Worm (Caenorhabditis elegans) whole organism, young adult: ENCODE data around the gene F47B10.4.

ENCODE experiments used
- B0035.1 ChIP-seq: sonication (generic microtip); optimal IDR thresholded peaks from 2 replicates; lab custom pipeline; 2016; ENCODE audit warnings: missing genetic modification characterization, mild to moderate bottlenecking, missing compliant biosample characterization, missing genotype, missing genetic modification reagents
- D2030.7 ChIP-seq: fragments of 200-800 bp; sonication (Bioruptor generic); IDR thresholded peaks from 2 replicates; pipeline ENCODE4 v1.3.6; 2022; ENCODE audit warnings: missing genetic modification reagents, missing genetic modification characterization, missing compliant biosample characterization
- F23B12.7 ChIP-seq: sonication (generic microtip); optimal IDR thresholded peaks from 2 replicates; lab custom pipeline; 2017; ENCODE audit warnings: missing genetic modification characterization, mild to moderate bottlenecking, missing compliant biosample characterization, antibody characterized with exemption, moderate library complexity; ENCODE audit not compliant: insufficient read depth
- F33H1.4 ChIP-seq: fragments of 200-800 bp; sonication (Bioruptor generic); IDR thresholded peaks from 2 replicates; pipeline ENCODE4 v1.3.6; 2022; ENCODE audit warnings: missing genetic modification reagents, missing genetic modification characterization, missing compliant biosample characterization
- F49E8.2 ChIP-seq: sonication (generic microtip); optimal IDR thresholded peaks from 3 replicates; lab custom pipeline; 2017; ENCODE audit warnings: missing genetic modification characterization, mild to moderate bottlenecking, missing compliant biosample characterization, antibody characterized with exemption, moderate library complexity; ENCODE audit not compliant: insufficient read depth
- F57A8.1 ChIP-seq: fragments of 200-800 bp; sonication (Bioruptor generic); optimal IDR thresholded peaks from 2 replicates; lab custom pipeline; 2018; ENCODE audit warnings: mild to moderate bottlenecking, missing genetic modification characterization, moderate library complexity, missing compliant biosample characterization
- F57C9.4 ChIP-seq: sonication (generic microtip); optimal IDR thresholded peaks from 2 replicates; lab custom pipeline; 2017; ENCODE audit warnings: mild to moderate bottlenecking, missing genetic modification characterization, missing compliant biosample characterization
- K11D2.4 ChIP-seq: fragments of 200-800 bp; sonication (Bioruptor generic); IDR thresholded peaks from 2 replicates; pipeline ENCODE4 v1.3.6; 2022; ENCODE audit warnings: missing genetic modification reagents, missing genetic modification characterization, missing compliant biosample characterization
- K12H6.12 ChIP-seq: fragments of 200-800 bp; sonication (Bioruptor generic); optimal IDR thresholded peaks from 2 replicates; lab custom pipeline; 2018; ENCODE audit warnings: mild to moderate bottlenecking, missing genetic modification characterization, missing compliant biosample characterization
- Y53G8AR.9 ChIP-seq: fragments of 200-800 bp; sonication (Bioruptor generic); conservative IDR thresholded peaks from 2 replicates; pipeline ENCODE4 v1.3.6; 2022; ENCODE audit warnings: missing genetic modification reagents, missing genetic modification characterization, missing compliant biosample characterization
- Y56A3A.18 ChIP-seq: fragments of 200-800 bp; sonication (Bioruptor generic); IDR thresholded peaks from 2 replicates; pipeline ENCODE4 v1.3.6; 2022; ENCODE audit warnings: missing genetic modification reagents, missing genetic modification characterization, missing compliant biosample characterization
- Y67H2A.10 ChIP-seq: fragments of 200-800 bp; sonication (Bioruptor generic); conservative IDR thresholded peaks from 2 replicates; pipeline ENCODE4 v1.3.6; 2022; ENCODE audit warnings: missing genetic modification reagents, missing genetic modification characterization, missing compliant biosample characterization
- ama-1 ChIP-seq, 3 experiments: fragments of 150-350 bp in 1 of 3; sonication (generic microtip) in 2 of 3; optimal IDR thresholded peaks; 2 replicates each; lab custom pipeline; 2014 to 2018; ENCODE audit warnings: missing biosample characterization in 2 of 3, missing genetic modification characterization in 2 of 3, missing genetic modification reagents in 2 of 3
- atf-7 ChIP-seq: sonication (generic microtip); optimal IDR thresholded peaks from 2 replicates; lab custom pipeline; 2017; ENCODE audit warnings: mild to moderate bottlenecking, missing genetic modification characterization, missing compliant biosample characterization
- athp-1 ChIP-seq: sonication (generic microtip); optimal IDR thresholded peaks from 2 replicates; lab custom pipeline; 2017; ENCODE audit warnings: mild to moderate bottlenecking, missing genetic modification characterization, missing compliant biosample characterization
- attf-5 ChIP-seq: fragments of 200-800 bp; sonication (Bioruptor generic); optimal IDR thresholded peaks from 2 replicates; lab custom pipeline; 2018; ENCODE audit warnings: mild to moderate bottlenecking, missing genetic modification characterization, missing compliant biosample characterization
- cebp-2 ChIP-seq: fragments of 200-800 bp; sonication (Bioruptor generic); IDR thresholded peaks from 2 replicates; pipeline ENCODE4 v1.3.6; 2022; ENCODE audit warnings: missing genetic modification characterization, missing compliant biosample characterization
- ceh-27 ChIP-seq: fragments of 200-800 bp; sonication (Bioruptor generic); optimal IDR thresholded peaks from 2 replicates; lab custom pipeline; 2018; ENCODE audit warnings: mild to moderate bottlenecking, missing genetic modification characterization, moderate library complexity, missing compliant biosample characterization
- ceh-40 ChIP-seq: fragments of 200-800 bp; sonication (Bioruptor generic); IDR thresholded peaks from 2 replicates; pipeline ENCODE4 v1.3.6; 2022; ENCODE audit warnings: missing genetic modification characterization, missing compliant biosample characterization
- ceh-58 ChIP-seq: fragments of 200-800 bp; sonication (Bioruptor generic); IDR thresholded peaks from 2 replicates; pipeline ENCODE4 v1.3.6; 2022; ENCODE audit warnings: missing genetic modification characterization, missing compliant biosample characterization
- ceh-79 ChIP-seq: sonication (generic microtip); optimal IDR thresholded peaks from 2 replicates; lab custom pipeline; 2017; ENCODE audit warnings: mild to moderate bottlenecking, missing genetic modification characterization, missing compliant biosample characterization
- ceh-91 ChIP-seq: fragments of 200-800 bp; sonication (Bioruptor generic); IDR thresholded peaks from 2 replicates; pipeline ENCODE4 v1.3.6; 2022; ENCODE audit warnings: missing genetic modification reagents, missing genetic modification characterization, missing compliant biosample characterization
- egl-18 ChIP-seq: fragments of 200-800 bp; sonication (Bioruptor generic); IDR thresholded peaks from 2 replicates; pipeline ENCODE4 v1.3.6; 2022; ENCODE audit warnings: missing genetic modification reagents, missing genetic modification characterization, missing compliant biosample characterization
- egrh-3 ChIP-seq: fragments of 200-800 bp; sonication (Bioruptor generic); IDR thresholded peaks from 2 replicates; pipeline ENCODE4 v1.3.6; 2022; ENCODE audit warnings: missing genetic modification reagents, missing genetic modification characterization, missing compliant biosample characterization
- hlh-26 ChIP-seq: fragments of 200-800 bp; sonication (Bioruptor generic); conservative IDR thresholded peaks from 2 replicates; pipeline ENCODE4 v1.3.6; 2022; ENCODE audit warnings: missing genetic modification reagents, missing genetic modification characterization, missing compliant biosample characterization
- lin-26 ChIP-seq: fragments of 200-800 bp; sonication (Bioruptor generic); IDR thresholded peaks from 2 replicates; pipeline ENCODE4 v1.3.6; 2022; ENCODE audit warnings: missing genetic modification reagents, missing genetic modification characterization, missing compliant biosample characterization
- lin-54 ChIP-seq: fragments of 200-800 bp; sonication (Bioruptor generic); optimal IDR thresholded peaks from 2 replicates; lab custom pipeline; 2018; ENCODE audit warnings: mild to moderate bottlenecking, missing genetic modification characterization, missing compliant biosample characterization
- lsy-27 ChIP-seq: sonication (generic microtip); optimal IDR thresholded peaks from 2 replicates; lab custom pipeline; 2017; ENCODE audit warnings: missing genetic modification characterization, mild to moderate bottlenecking, missing compliant biosample characterization, antibody characterized with exemption, missing genotype, borderline replicate concordance; ENCODE audit not compliant: insufficient read depth
- madf-6 ChIP-seq: fragments of 200-800 bp; sonication (Bioruptor generic); IDR thresholded peaks from 2 replicates; pipeline ENCODE4 v1.3.6; 2022; ENCODE audit warnings: missing genetic modification reagents, missing genetic modification characterization, missing compliant biosample characterization
- nfya-1 ChIP-seq: sonication (generic microtip); optimal IDR thresholded peaks from 2 replicates; lab custom pipeline; 2017; ENCODE audit warnings: antibody characterized with exemption, missing compliant biosample characterization, missing genetic modification characterization, borderline replicate concordance; ENCODE audit not compliant: insufficient read depth
- nfya-2 ChIP-seq: fragments of 200-800 bp; sonication (Bioruptor generic); IDR thresholded peaks from 2 replicates; pipeline ENCODE4 v1.3.6; 2022; ENCODE audit warnings: missing genetic modification reagents, missing genetic modification characterization, missing compliant biosample characterization
- nhr-80 ChIP-seq: sonication (generic microtip); optimal IDR thresholded peaks from 2 replicates; lab custom pipeline; 2016; ENCODE audit warnings: missing genetic modification characterization, missing compliant biosample characterization
- snpc-1.1 ChIP-seq: sonication (generic microtip); optimal IDR thresholded peaks from 2 replicates; lab custom pipeline; 2017; ENCODE audit warnings: missing genetic modification characterization, mild to moderate bottlenecking, missing compliant biosample characterization, antibody characterized with exemption, moderate library complexity, missing genotype, missing genetic modification reagents; ENCODE audit not compliant: insufficient read depth
- somi-1 ChIP-seq: fragments of 200-800 bp; sonication (Bioruptor generic); optimal IDR thresholded peaks from 2 replicates; lab custom pipeline; 2018; ENCODE audit warnings: mild to moderate bottlenecking, missing genetic modification characterization, missing compliant biosample characterization
- ztf-6 ChIP-seq: fragments of 200-800 bp; sonication (Bioruptor generic); IDR thresholded peaks from 2 replicates; pipeline ENCODE4 v1.3.6; 2022; ENCODE audit warnings: missing genetic modification reagents, missing genetic modification characterization, missing compliant biosample characterization

F47B10.4 gene

DNA sequence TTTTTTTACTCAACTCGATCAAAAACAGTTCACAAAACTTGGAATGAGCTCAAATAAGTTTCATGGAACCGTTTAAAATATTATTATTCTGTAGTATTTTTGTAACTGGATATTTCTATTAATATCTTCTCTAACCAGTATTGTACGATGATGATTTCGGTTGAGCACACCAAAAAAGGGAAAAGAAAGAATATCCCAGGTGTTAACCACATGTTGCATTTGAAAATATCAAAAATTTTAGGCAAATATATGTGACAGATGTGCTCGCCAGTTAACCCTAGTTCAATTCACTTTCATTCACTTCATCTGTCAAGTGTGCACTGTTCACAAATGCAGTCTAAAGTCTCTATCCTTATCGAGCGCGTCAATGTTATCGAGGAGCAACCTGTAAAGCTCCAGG, at the start of gene F47B10.4:
TSS of gene F47B10.4 (plus strand) at position 301 of the 400 bp plus-strand sequence.
- TF ChIP-seq somi-1 (GFP tag; lab: Kevin White, UChicago), result no peak
- TF ChIP-seq lin-54 (GFP tag; lab: Kevin White, UChicago), result no peak
- no peak for TF ChIP-seq ztf-6 (GFP tag; lab: Robert Waterston, UW)
- TF ChIP-seq, all 124 proteins: peak for 0

DNA sequence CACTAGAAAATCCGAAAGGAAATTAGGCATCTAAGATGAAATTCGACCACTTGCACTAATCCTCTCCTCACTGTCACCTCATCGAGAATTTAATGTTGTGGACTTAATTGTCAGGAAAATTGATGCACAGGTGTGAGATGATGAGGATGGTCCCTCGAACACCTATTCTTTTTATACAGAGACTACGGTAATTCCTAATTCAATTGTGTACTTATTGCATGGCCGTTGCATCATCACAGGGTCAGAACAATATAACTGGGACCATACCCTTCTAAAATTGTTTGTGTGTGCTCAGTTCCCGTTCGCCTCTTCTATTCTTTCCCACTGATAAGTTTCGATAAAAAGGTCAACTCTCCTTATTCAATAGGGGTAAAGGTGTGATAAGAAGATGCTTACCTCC, 46.9 kb upstream of the F47B10.4 start:
- TF ChIP-seq F33H1.4 (GFP tag; lab: Robert Waterston, UW), result no peak
- TF ChIP-seq F57C9.4 (tag; lab: Kevin White, UChicago), result no peak
- no peak for TF ChIP-seq attf-5
- no peak for TF ChIP-seq athp-1
- TF ChIP-seq lsy-27 (tag; lab: Kevin White, UChicago), result no peak
- TF ChIP-seq lin-54 (GFP tag; lab: Kevin White, UChicago), result no peak
- TF ChIP-seq atf-7, result no peak
- TF ChIP-seq, all 124 proteins: peak for 0

DNA sequence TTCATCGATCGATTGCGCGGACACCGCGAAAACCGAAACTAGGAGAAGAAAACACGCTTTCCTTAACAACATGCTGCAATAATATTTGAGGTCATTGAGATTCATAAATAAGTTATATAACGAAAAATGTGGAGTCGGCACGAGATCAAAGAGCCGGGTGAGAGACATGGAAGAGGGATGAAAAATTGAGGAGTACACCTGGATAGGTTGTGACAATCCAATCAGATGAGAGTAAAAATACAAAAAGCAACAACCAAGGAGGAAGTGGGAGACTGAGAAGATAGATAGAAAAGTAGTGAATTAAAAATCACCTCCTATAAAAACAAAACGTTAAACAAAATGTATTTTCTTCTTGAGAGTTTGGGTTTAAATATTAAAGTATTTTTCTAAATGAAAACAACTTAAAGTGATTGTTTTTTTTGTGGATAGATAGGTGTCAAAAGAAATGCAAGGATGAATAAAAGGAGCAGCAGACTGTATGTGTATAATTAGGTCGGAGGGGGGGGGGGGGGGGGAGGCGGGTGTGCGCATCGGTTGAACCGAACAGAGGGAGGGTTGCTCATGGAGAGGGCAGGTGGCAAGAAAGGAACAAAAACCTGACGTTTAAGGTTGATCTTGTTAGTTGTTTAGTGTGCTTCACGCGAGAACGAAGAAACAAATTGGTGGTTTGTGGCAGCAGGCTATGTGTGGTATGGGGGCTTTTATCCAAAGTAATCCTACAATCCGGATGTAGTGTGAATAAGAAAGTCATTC, 46.3 kb upstream of the F47B10.4 start, which contains the start of gene C05A9.2:
TSS of gene C05A9.2 (minus strand) at position 73 of the 753 bp plus-strand sequence.
- TF ChIP-seq Y53G8AR.9 (GFP tag; lab: Robert Waterston, UW), result 0 out of 2 replicates have a peak, but pooled peaks have one; percentile 12
- no peak for TF ChIP-seq F49E8.2 (tag; lab: Kevin White, UChicago)
- 0 out of 2 replicates have a peak, but pooled peaks have one; percentile 73 for TF ChIP-seq egrh-3 (GFP tag; lab: Robert Waterston, UW)

DNA sequence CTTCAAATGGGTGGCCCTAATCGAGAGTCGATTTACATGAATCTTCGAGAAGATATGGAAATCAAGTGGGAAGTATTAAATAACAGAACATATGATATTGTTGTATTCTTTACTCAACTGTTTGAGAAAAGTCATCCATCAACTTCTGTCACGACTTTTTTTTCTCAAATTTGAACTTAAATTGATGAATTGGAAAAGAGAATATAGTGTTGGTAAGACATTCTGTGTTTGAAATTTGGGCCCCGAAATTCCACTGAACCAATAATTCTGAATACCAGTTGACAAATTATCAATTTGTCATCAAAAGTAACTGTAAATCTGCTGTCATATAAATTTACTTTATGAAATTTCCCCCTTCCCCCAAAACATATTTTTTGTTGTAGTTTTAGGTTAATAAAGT, 44.2 kb upstream of the F47B10.4 start:
- TF ChIP-seq ceh-91 (GFP tag; lab: Robert Waterston, UW) (no peak), D2030.7 (GFP tag; lab: Robert Waterston, UW) (no peak), nfya-2 (GFP tag; lab: Robert Waterston, UW) (no peak), ceh-40 (no peak), egl-18 (GFP tag; lab: Robert Waterston, UW) (no peak), Y67H2A.10 (GFP tag; lab: Robert Waterston, UW) (no peak), ceh-79 (no peak), ama-1 (optimal IDR thresholded peaks at IDR 0.05; lab: Kevin White, UChicago) (no peak), ama-1 (GFP tag; optimal IDR thresholded peaks at IDR 0.05; lab: Kevin White, UChicago) (no peak), F57A8.1 (no peak)

DNA sequence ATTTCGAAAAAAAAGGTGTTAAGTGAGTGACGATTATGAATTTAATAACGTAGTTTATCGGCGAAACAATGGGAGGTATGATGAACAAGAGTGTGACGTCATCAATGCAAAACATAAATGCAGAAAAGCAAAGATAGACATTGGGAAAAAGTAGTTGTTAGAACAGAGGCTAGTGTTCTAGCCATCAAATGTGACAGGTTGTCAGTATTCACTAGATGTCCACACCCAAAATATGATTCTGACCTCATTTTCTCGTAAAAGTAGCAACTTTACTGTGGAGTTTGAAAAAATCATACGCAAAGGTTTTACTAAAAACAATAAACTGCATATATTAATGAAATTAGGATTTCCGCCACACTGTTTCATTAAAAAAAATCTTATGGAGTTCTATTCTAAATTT, 39.9 kb upstream of the F47B10.4 start:
- no peak for TF ChIP-seq F49E8.2 (tag; lab: Kevin White, UChicago)
- no peak for TF ChIP-seq K11D2.4 (GFP tag; lab: Robert Waterston, UW)
- no peak for TF ChIP-seq ceh-58
- TF ChIP-seq ceh-27 (GFP tag; lab: Kevin White, UChicago), result no peak
- TF ChIP-seq snpc-1.1 (tag; lab: Kevin White, UChicago), result no peak
- TF ChIP-seq lin-26 (GFP tag; lab: Robert Waterston, UW), result no peak
- TF ChIP-seq F23B12.7 (tag; lab: Kevin White, UChicago), result no peak
- no peak for TF ChIP-seq nfya-1 (tag; lab: Kevin White, UChicago)
- no peak for TF ChIP-seq Y56A3A.18 (GFP tag; lab: Robert Waterston, UW)
- TF ChIP-seq madf-6, result no peak
- TF ChIP-seq cebp-2 (GFP tag; lab: Robert Waterston, UW), result no peak
- no peak for TF ChIP-seq K12H6.12
- no peak for TF ChIP-seq nhr-80 (tag; lab: Kevin White, UChicago)
- TF ChIP-seq B0035.1 (tag; lab: Kevin White, UChicago), result no peak
- TF ChIP-seq hlh-26 (GFP tag; lab: Robert Waterston, UW), result no peak
